Fruit fly (Drosophila melanogaster) S2 (cell line): ENCODE measurements around the gene fau.

Experiments
- CG8478 ChIP-seq: fragments of >200 bp; optimal IDR thresholded peaks from 2 replicates; lab custom pipeline; 2018
- CTCF ChIP-seq, 2 experiments: fragments of >200 bp; optimal IDR thresholded peaks; 2 replicates each; lab custom pipeline; 2018

Gene fau

dm6 chr3R:10759348-10759847, 17.8 kb downstream of the fau start, which contains the start of gene CG31272:
TSS of gene CG31272 (minus strand) at chr3R:10759398.
- no peak for TF ChIP-seq CG8478
- no peak for TF ChIP-seq CTCF (optimal IDR thresholded peaks at IDR 0.05; lab: Kevin White, UChicago)

dm6 chr3R:10755534-10755933, 21.6 kb downstream of the fau start, which contains the start of gene CG14691:
TSS of gene CG14691 (minus strand) at chr3R:10755634.
- TF ChIP-seq CG8478 (no peak), CTCF (optimal IDR thresholded peaks at IDR 0.05; lab: Kevin White, UChicago) (no peak)

- no peak for TF ChIP-seq CG8478
- no peak for TF ChIP-seq CTCF (optimal IDR thresholded peaks at IDR 0.05; lab: Kevin White, UChicago)
These were observed 26.1 kb downstream of the fau start, which contains the start of gene TkR86C for dm6 chr3R:10751061-10751460. TSS of gene TkR86C (minus strand) at chr3R:10751228.

dm6 chr3R:10747650-10748049, 29.5 kb downstream of the fau start:
- TF ChIP-seq CG8478 (no peak), CTCF (optimal IDR thresholded peaks at IDR 0.05; lab: Kevin White, UChicago) (no peak)

dm6 chr3R:10735857-10736256, 41.3 kb downstream of the fau start, which contains the start of gene tomboy20:
TSS of gene tomboy20 (minus strand) at chr3R:10735957.
- TF ChIP-seq CG8478 (no peak), CTCF (optimal IDR thresholded peaks at IDR 0.05; lab: Kevin White, UChicago) (no peak)

- TF ChIP-seq CTCF (optimal IDR thresholded peaks at IDR 0.05; lab: Kevin White, UChicago), result no peak
- TF ChIP-seq CG8478, result no peak
These were observed 50.5 kb downstream of the fau start for dm6 chr3R:10726714-10727113.
